Fruit fly (Drosophila melanogaster): Measurements from ENCODE around the gene step.

- TF ChIP-seq esn (GFP tag; optimal IDR thresholded peaks at IDR 0.05) (no peak), fd59A (GFP tag; optimal IDR thresholded peaks at IDR 0.05) (no peak), CG7368 (GFP tag; optimal IDR thresholded peaks at IDR 0.05) (no peak), CG6792 (GFP tag; optimal IDR thresholded peaks at IDR 0.05) (no peak), Sox15 (GFP tag; optimal IDR thresholded peaks at IDR 0.05) (no peak), Lpt (GFP tag; optimal IDR thresholded peaks at IDR 0.05) (no peak), achi (GFP tag; optimal IDR thresholded peaks at IDR 0.05) (no peak)
Measured at dm6 chr2L:21753448-21753908, 3.8 kb downstream of the step start.

Measured in whole organism, prepupa.